Worm (Caenorhabditis elegans): ENCODE measurements around the gene try-12.
A peak's percentile ranks its signal among the peaks of the same experiment; 100 is the strongest.

The try-12 gene

ce11 chrV:7439807-7440206, 9.3 kb upstream of the try-12 start, which contains the start of gene try-13:
try-13 (plus strand) TSS chrV:7440107.
- TF ChIP-seq sptf-2 (GFP tag; optimal IDR thresholded peaks at IDR 0.05), result no peak
- no peak for TF ChIP-seq ama-1 (optimal IDR thresholded peaks at IDR 0.05)
- no peak for TF ChIP-seq ama-1 (GFP tag; optimal IDR thresholded peaks at IDR 0.05)
- TF ChIP-seq Y53G8AR.9 (GFP tag; conservative IDR thresholded peaks at IDR 0.05), result no peak
- TF ChIP-seq ztf-28 (GFP tag; IDR thresholded peaks at IDR 0.05), result no peak
- TF ChIP-seq nfya-1 (tag; optimal IDR thresholded peaks at IDR 0.05; ENCODE audit: borderline replicate concordance, insufficient read depth), result no peak
- no peak for TF ChIP-seq tbx-9 (tag; optimal IDR thresholded peaks at IDR 0.05; ENCODE audit: borderline replicate concordance)
- no peak for TF ChIP-seq snpc-1.1 (tag; optimal IDR thresholded peaks at IDR 0.05; ENCODE audit: insufficient read depth)
- TF ChIP-seq ceh-27 (GFP tag; optimal IDR thresholded peaks at IDR 0.05), result no peak
- no peak for TF ChIP-seq nhr-179 (tag; optimal IDR thresholded peaks at IDR 0.05)
- no peak for TF ChIP-seq madf-8 (GFP tag; conservative IDR thresholded peaks at IDR 0.05)

ce11 chrV:7443480-7443879, 5.7 kb upstream of the try-12 start:
- peak; percentile 19; the same call in 1 of the 2 replicates for TF ChIP-seq Y67H2A.10 (GFP tag; conservative IDR thresholded peaks at IDR 0.05)
- TF ChIP-seq pbrm-1 (GFP tag; IDR thresholded peaks at IDR 0.05), result 0 out of 2 replicates have a peak, but pooled peaks have one; percentile 34
- TF ChIP-seq F39B2.1 (GFP tag; IDR thresholded peaks at IDR 0.05), result 0 out of 2 replicates have a peak, but pooled peaks have one; percentile 51
- peak; percentile 94; the same call in 1 of the 2 replicates for TF ChIP-seq F37B4.10 (GFP tag; IDR thresholded peaks at IDR 0.05)
- TF ChIP-seq ztf-28 (GFP tag; IDR thresholded peaks at IDR 0.05), result 0 out of 2 replicates have a peak, but pooled peaks have one; percentile 43
- 0 out of 2 replicates have a peak, but pooled peaks have one; percentile 53 for TF ChIP-seq egl-18 (GFP tag; IDR thresholded peaks at IDR 0.05)
- 0 out of 2 replicates have a peak, but pooled peaks have one; percentile 20 for TF ChIP-seq bed-1 (GFP tag; IDR thresholded peaks at IDR 0.05)
- peak; percentile 88 for TF ChIP-seq egrh-3 (GFP tag; IDR thresholded peaks at IDR 0.05)
- TF ChIP-seq attf-3 (GFP tag; conservative IDR thresholded peaks at IDR 0.05), result peak; percentile 62
- TF ChIP-seq bed-2 (GFP tag; IDR thresholded peaks at IDR 0.05), result peak; percentile 9; the same call in 1 of the 2 replicates
- TF ChIP-seq ztf-6 (GFP tag; IDR thresholded peaks at IDR 0.05), result 0 out of 2 replicates have a peak, but pooled peaks have one; percentile 35
- TF ChIP-seq ztf-25 (GFP tag; IDR thresholded peaks at IDR 0.05), result 0 out of 2 replicates have a peak, but pooled peaks have one; percentile 75
- 0 out of 2 replicates have a peak, but pooled peaks have one; percentile 33 for TF ChIP-seq sea-2 (GFP tag; IDR thresholded peaks at IDR 0.05)
- peak; percentile 21; the same call in 1 of the 2 replicates for TF ChIP-seq ekl-4 (GFP tag; IDR thresholded peaks at IDR 0.05)

DNA sequence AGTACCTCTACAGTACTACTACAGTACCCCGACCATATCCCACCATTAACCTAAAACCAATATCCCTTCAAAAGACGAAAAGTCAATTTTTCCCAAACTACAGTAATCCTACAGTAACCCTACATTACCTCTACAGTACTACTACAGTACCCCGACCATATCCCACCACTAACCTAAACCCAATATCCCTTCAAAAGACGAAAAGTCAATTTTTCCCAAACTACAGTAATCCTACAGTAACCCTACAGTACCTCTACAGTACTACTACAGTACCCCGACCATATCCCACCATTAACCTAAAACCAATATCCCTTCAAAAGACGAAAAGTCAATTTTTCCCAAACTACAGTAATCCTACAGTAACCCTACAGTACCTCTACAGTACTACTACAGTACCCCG, 4.8 kb upstream of the try-12 start, which contains the start of gene nhr-141:
Gene nhr-141, plus strand, starts transcription at position 331 of the 400 bp plus-strand sequence.
- TF ChIP-seq madf-3 (GFP tag; IDR thresholded peaks at IDR 0.05) (peak; percentile 65; the same call in 1 of the 2 replicates), egrh-3 (GFP tag; IDR thresholded peaks at IDR 0.05) (peak; percentile 55)

DNA sequence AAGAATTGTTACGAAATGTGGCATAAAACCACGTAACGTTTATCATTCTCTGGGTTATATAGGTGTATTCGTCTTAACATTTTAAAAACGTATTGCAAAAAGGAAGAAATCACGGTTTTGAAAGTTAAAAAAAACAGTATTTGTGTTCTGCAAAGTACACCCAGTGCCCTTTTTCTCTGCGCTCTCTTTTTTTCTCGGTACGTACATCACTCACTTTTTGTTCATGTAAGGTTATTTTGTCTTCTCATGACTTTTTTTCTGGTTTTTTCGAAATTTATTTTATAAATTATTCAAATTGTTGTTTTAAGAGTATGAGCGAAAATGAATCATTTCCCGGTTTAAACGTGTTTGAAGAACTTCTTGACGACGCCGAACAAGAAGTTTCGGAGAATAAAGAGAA, 2.2 kb upstream of the try-12 start, which contains the start of gene F25E5.5:
Gene F25E5.5, plus strand, starts transcription at position 301 of the 400 bp plus-strand sequence.
- TF ChIP-seq F37B4.10 (GFP tag; IDR thresholded peaks at IDR 0.05), result no peak
- no peak for TF ChIP-seq dox-1 (GFP tag; IDR thresholded peaks at IDR 0.05)
- TF ChIP-seq cebp-1 (GFP tag; IDR thresholded peaks at IDR 0.05), result no peak
- peak; percentile 4 for TF ChIP-seq cebp-1 (tag; optimal IDR thresholded peaks at IDR 0.05)

- TF ChIP-seq tlf-1 (GFP tag; optimal IDR thresholded peaks at IDR 0.05) (no peak), tbx-9 (tag; optimal IDR thresholded peaks at IDR 0.05; ENCODE audit: borderline replicate concordance) (no peak), madf-6 (GFP tag; IDR thresholded peaks at IDR 0.05) (no peak), Y67H2A.10 (GFP tag; conservative IDR thresholded peaks at IDR 0.05) (no peak), mxl-1 (tag; optimal IDR thresholded peaks at IDR 0.05) (no peak), C17E4.6 (GFP tag; IDR thresholded peaks at IDR 0.05) (no peak), D2030.7 (GFP tag; IDR thresholded peaks at IDR 0.05) (no peak), nfyb-1 (GFP tag; IDR thresholded peaks at IDR 0.05) (no peak), F23B12.7 (tag; optimal IDR thresholded peaks at IDR 0.05; ENCODE audit: insufficient read depth) (no peak), F10E7.11 (tag; optimal IDR thresholded peaks at IDR 0.05) (no peak), somi-1 (GFP tag; optimal IDR thresholded peaks at IDR 0.05) (no peak), T26A5.8 (tag; optimal IDR thresholded peaks at IDR 0.05) (no peak), F39B2.1 (GFP tag; IDR thresholded peaks at IDR 0.05) (no peak), cebp-1 (GFP tag; IDR thresholded peaks at IDR 0.05) (no peak), cebp-1 (tag; optimal IDR thresholded peaks at IDR 0.05) (no peak), rec-8 (tag; optimal IDR thresholded peaks at IDR 0.05) (no peak), egl-44 (GFP tag; IDR thresholded peaks at IDR 0.05) (no peak), C06A6.2 (GFP tag; conservative IDR thresholded peaks at IDR 0.05) (no peak)
Measured at ce11 chrV:7451421-7451820, 2.3 kb downstream of the try-12 start, which contains the start of gene try-11. try-11 (plus strand) TSS chrV:7451721.
